Worm (Caenorhabditis elegans): ENCODE results near the gene Y46H3C.5.

ce11 chrV:1648000-1648399 is 44.3 kb downstream of the Y46H3C.5 start, which contains the start of gene irld-45:
- TF ChIP-seq dve-1 (tag; optimal IDR thresholded peaks at IDR 0.05) = no peak
- TF ChIP-seq ceh-48 (tag; optimal IDR thresholded peaks at IDR 0.05) = no peak
- TF ChIP-seq nfya-1 (tag; optimal IDR thresholded peaks at IDR 0.05) = no peak
